Fruit fly (Drosophila melanogaster): ENCODE measurements around the gene Oseg4.

Gene Oseg4

dm6 chr3L:1690727-1691413 is 44.7 kb downstream of the Oseg4 start (continued):
- TF ChIP-seq Hmr (GFP tag; optimal IDR thresholded peaks at IDR 0.05) (peak; percentile 21), CG16813 (GFP tag; IDR thresholded peaks at IDR 0.05; ENCODE audit: partially characterized antibody) (no peak), ind (GFP tag; optimal IDR thresholded peaks at IDR 0.05) (peak; percentile 38), tap (tag; optimal IDR thresholded peaks at IDR 0.05) (no peak), CG2202 (tag; optimal IDR thresholded peaks at IDR 0.05) (peak; percentile 36), CG3995 (GFP tag; optimal IDR thresholded peaks at IDR 0.05) (no peak), sens-2 (GFP tag; IDR thresholded peaks at IDR 0.05) (no peak), pho (GFP tag; optimal IDR thresholded peaks at IDR 0.05) (no peak), wek (GFP tag; optimal IDR thresholded peaks at IDR 0.05) (peak; percentile 71), ERR (GFP tag; optimal IDR thresholded peaks at IDR 0.05) (no peak), oc (tag; optimal IDR thresholded peaks at IDR 0.05) (no peak), cg (GFP tag; optimal IDR thresholded peaks at IDR 0.05) (no peak), Hr39 (optimal IDR thresholded peaks at IDR 0.05) (no peak), crc (GFP tag; optimal IDR thresholded peaks at IDR 0.05) (no peak), amos (GFP tag; IDR thresholded peaks at IDR 0.05; ENCODE audit: partially characterized antibody) (no peak), z (GFP tag; IDR thresholded peaks at IDR 0.05) (no peak), bigmax (GFP tag; optimal IDR thresholded peaks at IDR 0.05) (no peak), CG3407 (GFP tag; optimal IDR thresholded peaks at IDR 0.05) (peak; percentile 57), CG7271 (tag; optimal IDR thresholded peaks at IDR 0.05) (no peak), shn (GFP tag; optimal IDR thresholded peaks at IDR 0.05) (no peak), pita (GFP tag; optimal IDR thresholded peaks at IDR 0.05) (no peak), CG13775 (GFP tag; optimal IDR thresholded peaks at IDR 0.05) (no peak), CoRest (tag; optimal IDR thresholded peaks at IDR 0.05) (peak; percentile 21), D (optimal IDR thresholded peaks at IDR 0.05) (no peak), D (GFP tag; optimal IDR thresholded peaks at IDR 0.05) (peak; percentile 50), Sry-δ (GFP tag; optimal IDR thresholded peaks at IDR 0.05) (no peak), slp2 (GFP tag; optimal IDR thresholded peaks at IDR 0.05) (no peak), slbo (GFP tag; IDR thresholded peaks at IDR 0.05) (peak; percentile 28; the same call in 1 of the 2 replicates), dpn (GFP tag; optimal IDR thresholded peaks at IDR 0.05) (peak in 1 of 2 experiments; percentile 4), wdn (GFP tag; IDR thresholded peaks at IDR 0.05) (no peak), Sin3A (optimal IDR thresholded peaks at IDR 0.05) (no peak), CG1792 (GFP tag; optimal IDR thresholded peaks at IDR 0.05) (no peak), CG6813 (GFP tag; optimal IDR thresholded peaks at IDR 0.05) (peak; percentile 57), Abd-B (GFP tag; optimal IDR thresholded peaks at IDR 0.05) (no peak), Dll (GFP tag; IDR thresholded peaks at IDR 0.05; ENCODE audit: partially characterized antibody) (no peak), Gug (GFP tag; IDR thresholded peaks at IDR 0.05) (0 out of 4 replicates have a peak, but pooled peaks have one; percentile 11), kay (GFP tag; optimal IDR thresholded peaks at IDR 0.05) (peak; percentile 9), CG11695 (GFP tag; IDR thresholded peaks at IDR 0.05) (no peak), Bgb (GFP tag; IDR thresholded peaks at IDR 0.05; ENCODE audit: partially characterized antibody) (no peak), her (GFP tag; optimal IDR thresholded peaks at IDR 0.05) (no peak), ash1 (GFP tag; optimal IDR thresholded peaks at IDR 0.05) (no peak), crol (GFP tag; IDR thresholded peaks at IDR 0.05) (peak; percentile 44), CG3163 (GFP tag; optimal IDR thresholded peaks at IDR 0.05) (no peak), CG17612 (GFP tag; IDR thresholded peaks at IDR 0.05) (peak; percentile 15; the same call in 1 of the 2 replicates), toy (GFP tag; IDR thresholded peaks at IDR 0.05) (no peak), CG6765 (GFP tag; optimal IDR thresholded peaks at IDR 0.05) (peak; percentile 6), CG15601 (tag; optimal IDR thresholded peaks at IDR 0.05) (peak; percentile 35), CG11696 (GFP tag; IDR thresholded peaks at IDR 0.05) (no peak), Lim3 (GFP tag; IDR thresholded peaks at IDR 0.05) (no peak), klu (GFP tag; IDR thresholded peaks at IDR 0.05) (no peak), peb (GFP tag; IDR thresholded peaks at IDR 0.05) (no peak)
